Fruit fly (Drosophila melanogaster): Measurements from ENCODE around the gene CG31678.

- TF ChIP-seq CTCF (optimal IDR thresholded peaks at IDR 0.05), result no peak
- no peak for TF ChIP-seq CG8478 (optimal IDR thresholded peaks at IDR 0.05)
Measured at dm6 chr2L:20671212-20671611, 4.5 kb downstream of the CG31678 start.
